Worm (Caenorhabditis elegans): ENCODE data around the gene des-2.

Gene des-2

DNA sequence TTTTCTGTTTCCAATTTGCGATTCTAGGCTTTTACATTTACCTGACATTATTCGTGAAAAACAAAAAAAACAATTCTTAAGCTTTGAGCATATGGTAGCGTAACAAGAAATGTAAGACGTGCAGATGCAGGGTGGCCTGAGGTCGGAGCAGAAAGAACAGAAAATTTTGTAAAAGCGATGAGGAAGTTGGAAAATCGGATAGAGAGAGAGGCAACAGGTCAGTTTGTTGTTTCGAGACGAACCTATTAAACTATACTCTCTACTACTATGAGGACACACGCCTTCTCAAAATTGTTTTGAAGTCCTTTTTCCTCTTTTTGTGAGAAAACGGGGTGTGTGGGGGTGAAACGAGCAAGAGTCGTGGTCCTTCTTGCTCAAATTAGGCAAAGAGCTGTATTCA lies at the start of gene des-2:
Gene des-2, minus strand, starts transcription at position 101 of the 400 bp plus-strand sequence.
- TF ChIP-seq W03F9.2 (tag; optimal IDR thresholded peaks at IDR 0.05) (no peak), him-1 (tag; optimal IDR thresholded peaks at IDR 0.05) (no peak), dao-5 (tag; optimal IDR thresholded peaks at IDR 0.05) (no peak)

DNA sequence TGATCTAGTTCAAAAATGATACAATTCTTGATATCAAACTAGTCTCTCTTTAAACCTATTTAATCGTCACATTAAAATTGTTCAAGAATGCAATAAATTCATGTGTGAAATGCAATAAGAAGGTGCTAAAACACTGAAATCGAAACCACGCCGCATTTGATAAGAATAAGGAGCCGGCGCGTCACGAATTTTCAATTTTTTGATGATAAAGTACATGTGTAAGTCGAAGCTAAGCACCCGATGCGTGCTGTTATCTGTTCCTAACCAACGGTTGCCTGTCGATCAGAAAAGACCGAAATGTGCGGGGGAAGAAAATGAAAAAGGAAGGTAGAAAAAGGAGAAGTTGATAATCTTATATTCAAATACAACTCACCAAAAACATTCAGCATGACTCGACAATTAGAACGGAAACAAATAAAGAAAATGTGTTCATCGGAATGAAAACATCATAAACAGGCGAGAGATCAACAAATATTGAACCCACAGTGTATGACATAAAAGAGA lies 48.8 kb upstream of the des-2 start, which contains the start of gene aat-6:
Gene aat-6, minus strand, starts transcription at position 454 of the 504 bp plus-strand sequence.
- no peak for TF ChIP-seq dao-5 (tag; optimal IDR thresholded peaks at IDR 0.05)
- no peak for TF ChIP-seq him-1 (tag; optimal IDR thresholded peaks at IDR 0.05)
- no peak for TF ChIP-seq W03F9.2 (tag; optimal IDR thresholded peaks at IDR 0.05)

DNA sequence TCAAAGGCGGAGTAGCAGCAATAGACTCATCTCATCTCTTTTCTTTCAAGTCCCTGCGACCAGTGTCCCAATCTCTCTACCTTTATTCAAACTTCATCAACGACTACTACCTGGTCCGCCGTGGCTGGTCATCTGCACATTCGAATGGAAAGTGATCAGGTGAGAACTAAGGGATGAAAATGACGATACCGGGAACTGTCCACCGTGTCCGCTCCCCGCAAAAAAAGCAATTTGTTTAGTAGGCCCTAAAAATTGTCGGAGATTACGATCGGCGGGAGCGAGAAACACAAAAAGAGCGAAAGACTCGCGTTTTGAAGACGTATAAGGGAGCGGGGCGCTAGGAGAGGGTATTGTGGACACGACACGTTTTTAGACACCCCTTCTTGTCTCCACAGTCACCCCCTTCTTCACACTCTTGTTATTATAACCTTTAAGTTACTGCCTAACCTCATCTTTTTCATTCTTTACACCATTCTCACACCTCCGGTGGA lies 41.5 kb upstream of the des-2 start, which contains the start of gene zipt-16:
Gene zipt-16, plus strand, starts transcription at position 51 of the 491 bp plus-strand sequence.
- TF ChIP-seq dao-5 (tag; optimal IDR thresholded peaks at IDR 0.05): no peak
- TF ChIP-seq him-1 (tag; optimal IDR thresholded peaks at IDR 0.05): no peak
- no peak for TF ChIP-seq W03F9.2 (tag; optimal IDR thresholded peaks at IDR 0.05)

DNA sequence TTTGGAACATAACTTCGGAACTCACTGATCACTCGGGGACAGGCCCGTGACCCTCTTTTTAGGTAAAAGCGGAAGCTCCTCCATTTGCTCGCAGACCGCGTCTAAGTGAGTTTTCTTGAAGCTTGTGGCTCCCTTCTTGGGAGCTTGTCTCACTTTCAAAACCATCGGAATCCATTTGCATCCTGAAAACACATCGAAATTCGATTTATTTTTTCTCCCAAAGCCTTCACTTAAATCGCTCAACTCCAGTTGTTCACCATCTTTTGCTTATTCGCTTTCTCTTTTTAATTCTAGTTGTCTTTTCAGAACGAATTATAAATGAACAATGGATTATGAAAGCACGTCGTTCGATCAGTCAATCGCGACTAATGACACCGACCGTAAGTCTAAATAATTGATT lies 37.8 kb upstream of the des-2 start, which contains the start of gene T11F9.1:
Gene T11F9.1, plus strand, starts transcription at position 301 of the 400 bp plus-strand sequence.
- TF ChIP-seq dao-5 (tag; optimal IDR thresholded peaks at IDR 0.05): no peak
- TF ChIP-seq W03F9.2 (tag; optimal IDR thresholded peaks at IDR 0.05): no peak
- no peak for TF ChIP-seq him-1 (tag; optimal IDR thresholded peaks at IDR 0.05)

DNA sequence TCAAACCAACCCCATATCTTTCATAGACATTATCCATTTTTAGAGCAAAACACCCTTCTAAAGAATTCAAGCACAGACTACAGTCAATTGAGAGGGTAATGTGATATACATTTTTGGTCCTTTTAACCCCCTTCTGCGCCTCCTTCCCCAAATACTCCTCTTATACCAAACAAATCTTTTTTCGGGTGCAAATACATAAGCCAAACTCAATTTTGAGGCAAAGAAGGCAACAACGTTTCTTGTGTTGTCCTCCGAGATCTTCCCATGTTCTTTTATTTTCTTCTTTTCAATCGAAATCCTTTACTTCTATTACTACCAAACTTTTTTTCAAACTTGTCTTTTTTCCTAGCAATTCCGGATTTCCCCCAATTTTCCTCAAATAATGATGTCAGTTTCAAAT lies 33.4 kb upstream of the des-2 start:
- TF ChIP-seq him-1 (tag; optimal IDR thresholded peaks at IDR 0.05): no peak
- no peak for TF ChIP-seq W03F9.2 (tag; optimal IDR thresholded peaks at IDR 0.05)
- no peak for TF ChIP-seq dao-5 (tag; optimal IDR thresholded peaks at IDR 0.05)

DNA sequence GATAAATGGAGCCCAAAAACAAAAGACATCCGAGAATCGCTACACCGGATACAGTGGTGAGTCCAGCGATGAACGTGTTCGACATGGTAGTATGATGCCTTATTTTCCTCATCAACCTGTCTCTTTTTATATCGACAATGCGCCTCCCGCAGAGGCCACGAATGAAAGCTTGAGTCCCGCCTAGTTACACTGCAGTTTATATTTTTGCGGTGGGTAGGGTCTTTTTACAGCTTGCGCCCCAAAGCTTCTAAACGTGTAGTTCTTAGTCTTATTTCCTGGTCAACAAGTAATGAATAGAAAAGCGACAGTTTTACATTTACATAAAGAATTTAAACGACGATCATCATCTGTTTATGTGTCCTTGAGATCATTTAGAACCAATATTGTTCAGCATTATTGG lies 28.8 kb upstream of the des-2 start, which contains the start of gene col-156:
Gene col-156, minus strand, starts transcription at position 101 of the 400 bp plus-strand sequence.
- TF ChIP-seq him-1 (tag; optimal IDR thresholded peaks at IDR 0.05) (no peak), dao-5 (tag; optimal IDR thresholded peaks at IDR 0.05) (no peak), W03F9.2 (tag; optimal IDR thresholded peaks at IDR 0.05) (no peak)

DNA sequence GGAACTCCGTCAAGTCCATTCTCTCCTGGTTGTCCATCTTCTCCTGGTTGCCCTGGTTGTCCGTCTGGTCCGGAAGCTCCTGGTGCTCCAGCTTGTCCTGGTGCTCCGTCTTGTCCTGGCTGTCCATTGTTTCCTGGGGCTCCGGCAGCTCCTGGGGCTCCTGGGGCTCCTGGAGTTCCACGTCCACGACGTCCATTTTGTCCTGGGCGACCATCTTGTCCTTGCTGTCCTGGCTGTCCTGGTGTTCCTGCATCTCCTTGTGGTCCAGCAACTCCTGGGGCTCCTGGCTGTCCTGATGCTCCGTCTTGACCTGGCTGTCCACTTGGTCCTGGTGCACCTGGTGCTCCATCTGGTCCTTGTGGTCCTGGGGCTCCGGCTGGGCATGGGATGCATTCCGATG lies 27.9 kb upstream of the des-2 start:
- TF ChIP-seq W03F9.2 (tag; optimal IDR thresholded peaks at IDR 0.05): no peak
- TF ChIP-seq him-1 (tag; optimal IDR thresholded peaks at IDR 0.05): no peak
- no peak for TF ChIP-seq dao-5 (tag; optimal IDR thresholded peaks at IDR 0.05)

DNA sequence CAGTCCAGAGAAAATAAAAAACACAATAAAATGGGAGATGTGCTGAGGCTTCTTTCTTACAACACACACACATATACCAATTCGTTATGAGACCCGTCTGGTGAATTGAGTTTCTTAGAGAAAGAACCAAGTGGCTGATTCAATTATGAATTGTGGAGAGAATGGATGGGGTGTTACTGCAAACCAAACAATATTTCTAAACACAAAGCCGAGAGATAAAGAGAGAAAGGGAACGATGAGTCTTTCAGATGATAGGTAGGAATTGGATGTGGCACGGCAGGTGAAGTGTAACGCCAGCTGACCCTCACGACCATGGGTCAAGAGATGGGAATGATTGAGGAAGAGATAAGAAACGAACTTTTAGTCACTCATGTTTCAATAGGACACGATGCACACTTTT lies 24.8 kb upstream of the des-2 start, which contains the start of gene mig-17:
Gene mig-17, plus strand, starts transcription at position 389 of the 400 bp plus-strand sequence.
- TF ChIP-seq him-1 (tag; optimal IDR thresholded peaks at IDR 0.05) (no peak), dao-5 (tag; optimal IDR thresholded peaks at IDR 0.05) (no peak), W03F9.2 (tag; optimal IDR thresholded peaks at IDR 0.05) (no peak)

DNA sequence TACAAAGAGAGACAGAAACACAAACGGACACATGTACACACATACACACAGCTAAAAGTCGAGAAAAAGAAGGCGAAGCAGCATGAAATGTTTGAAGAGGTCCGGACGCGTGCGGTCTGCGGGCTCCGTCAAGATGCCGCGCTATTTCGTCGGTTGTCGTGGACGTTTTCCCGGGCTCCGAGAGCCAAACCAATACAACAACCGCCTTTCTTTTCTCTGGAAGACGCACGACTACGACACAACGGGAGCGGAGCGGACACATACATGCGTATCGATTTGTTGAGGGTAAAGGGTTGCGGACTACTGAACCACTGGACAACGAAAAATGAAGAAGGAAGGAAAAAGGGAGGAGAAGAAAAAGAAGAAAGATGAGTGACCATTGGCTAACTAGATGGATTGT lies 23.9 kb upstream of the des-2 start:
- peak; percentile 35 for TF ChIP-seq him-1 (tag; optimal IDR thresholded peaks at IDR 0.05)
- no peak for TF ChIP-seq dao-5 (tag; optimal IDR thresholded peaks at IDR 0.05)

DNA sequence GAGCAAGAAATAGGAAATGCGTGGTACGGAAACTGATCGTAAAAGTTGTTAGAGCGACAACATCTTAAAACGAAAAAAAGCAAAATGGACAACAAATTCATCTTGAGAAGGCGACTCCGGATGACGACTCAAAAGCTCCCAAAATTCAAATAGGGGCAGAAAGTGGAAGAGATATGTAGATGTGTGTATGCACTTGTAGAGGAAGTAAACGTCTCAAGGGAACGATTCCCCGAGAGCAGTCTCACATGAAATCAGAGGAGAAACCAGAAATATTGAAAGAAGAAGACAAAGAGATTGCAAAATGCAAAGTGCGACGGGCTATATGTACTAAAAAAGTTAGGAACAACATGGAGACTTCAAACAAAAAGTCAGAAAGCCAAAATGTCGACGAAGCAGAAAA lies 22.0 kb upstream of the des-2 start, which contains the start of gene F57B7.2:
Gene F57B7.2, minus strand, starts transcription at position 101 of the 400 bp plus-strand sequence.
- TF ChIP-seq dao-5 (tag; optimal IDR thresholded peaks at IDR 0.05) (no peak), W03F9.2 (tag; optimal IDR thresholded peaks at IDR 0.05) (no peak), him-1 (tag; optimal IDR thresholded peaks at IDR 0.05) (no peak)

DNA sequence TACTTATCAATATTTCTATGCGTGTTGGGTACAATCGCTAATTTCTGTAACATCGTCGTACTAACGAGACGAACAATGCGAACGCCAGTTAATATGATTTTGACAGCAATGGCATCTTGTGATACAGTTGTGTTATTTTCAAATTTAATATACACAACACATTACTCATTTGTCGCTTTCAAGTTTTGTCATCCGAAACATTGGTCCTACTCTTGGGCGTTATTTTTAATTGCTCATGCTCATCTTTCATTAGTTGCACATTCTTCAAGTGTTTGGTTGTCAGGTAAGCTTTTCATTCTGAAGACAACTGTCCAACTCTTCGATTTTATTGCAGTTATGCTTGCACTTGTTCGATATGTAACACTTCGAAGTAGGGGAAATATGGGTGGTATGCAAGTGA lies 17.7 kb upstream of the des-2 start:
- TF ChIP-seq dao-5 (tag; optimal IDR thresholded peaks at IDR 0.05) (no peak), W03F9.2 (tag; optimal IDR thresholded peaks at IDR 0.05) (no peak), him-1 (tag; optimal IDR thresholded peaks at IDR 0.05) (no peak)

DNA sequence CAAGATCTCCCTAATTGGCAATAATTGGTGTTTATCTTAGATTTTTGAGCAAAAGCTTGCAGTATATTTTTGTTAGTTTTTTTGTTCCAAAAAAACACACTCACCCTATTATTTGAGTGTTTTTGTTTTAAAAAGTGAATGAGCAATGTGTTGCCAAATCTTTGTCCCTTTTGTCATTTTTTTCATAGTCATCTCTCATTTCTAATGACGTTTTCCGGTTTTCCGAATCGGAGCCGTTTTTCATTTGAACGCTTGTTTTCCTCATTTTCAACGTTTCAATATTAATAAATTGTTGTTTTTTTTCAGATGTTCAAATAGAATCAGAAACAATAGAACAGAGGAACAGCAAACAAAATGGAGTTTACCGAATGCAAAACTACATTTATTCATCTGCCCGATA lies 17.0 kb upstream of the des-2 start, which contains the start of gene dmsr-1:
Gene dmsr-1, plus strand, starts transcription at position 301 of the 400 bp plus-strand sequence.
- no peak for TF ChIP-seq W03F9.2 (tag; optimal IDR thresholded peaks at IDR 0.05)

DNA sequence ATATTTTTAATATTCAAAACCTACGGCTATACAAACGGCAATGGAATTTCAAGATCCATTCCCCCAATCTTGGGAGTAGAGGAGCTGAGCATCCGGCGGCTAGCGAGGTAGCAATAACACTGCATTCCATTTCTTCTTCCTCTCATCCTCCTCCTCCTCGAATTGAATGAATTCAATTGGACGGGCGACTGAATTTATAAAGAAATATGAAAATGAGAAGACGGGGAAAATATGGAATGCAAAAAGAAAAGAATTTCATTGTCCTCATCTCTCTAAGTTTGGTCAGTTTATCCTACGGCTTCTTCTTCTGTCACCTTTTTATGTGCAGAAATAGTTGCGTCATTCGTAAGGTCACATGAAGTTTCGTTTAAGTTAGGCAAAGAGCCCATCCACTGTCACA lies 14.9 kb upstream of the des-2 start:
- TF ChIP-seq him-1 (tag; optimal IDR thresholded peaks at IDR 0.05) (no peak), dao-5 (tag; optimal IDR thresholded peaks at IDR 0.05) (no peak), W03F9.2 (tag; optimal IDR thresholded peaks at IDR 0.05) (no peak)

DNA sequence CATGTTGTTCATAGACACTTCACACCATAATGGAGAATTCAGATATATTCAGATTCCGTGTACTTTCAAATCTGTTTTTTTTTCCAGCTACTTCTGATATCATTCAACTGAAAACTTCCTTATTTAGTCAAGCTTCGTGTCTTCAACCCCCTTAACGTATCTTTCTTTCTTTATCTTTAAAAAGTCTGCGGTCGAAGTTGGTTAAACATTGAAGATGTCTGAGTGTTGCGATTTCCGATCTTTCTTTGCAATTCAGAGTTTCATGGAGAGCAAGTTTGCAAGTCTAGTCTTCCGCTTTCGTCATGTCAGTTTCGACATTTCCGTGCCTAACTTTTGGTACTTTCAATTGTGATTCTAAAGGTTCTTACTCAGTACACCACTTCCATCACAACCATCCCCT lies 13.7 kb upstream of the des-2 start:
- no peak for TF ChIP-seq W03F9.2 (tag; optimal IDR thresholded peaks at IDR 0.05)
- no peak for TF ChIP-seq dao-5 (tag; optimal IDR thresholded peaks at IDR 0.05)
- TF ChIP-seq him-1 (tag; optimal IDR thresholded peaks at IDR 0.05): no peak

DNA sequence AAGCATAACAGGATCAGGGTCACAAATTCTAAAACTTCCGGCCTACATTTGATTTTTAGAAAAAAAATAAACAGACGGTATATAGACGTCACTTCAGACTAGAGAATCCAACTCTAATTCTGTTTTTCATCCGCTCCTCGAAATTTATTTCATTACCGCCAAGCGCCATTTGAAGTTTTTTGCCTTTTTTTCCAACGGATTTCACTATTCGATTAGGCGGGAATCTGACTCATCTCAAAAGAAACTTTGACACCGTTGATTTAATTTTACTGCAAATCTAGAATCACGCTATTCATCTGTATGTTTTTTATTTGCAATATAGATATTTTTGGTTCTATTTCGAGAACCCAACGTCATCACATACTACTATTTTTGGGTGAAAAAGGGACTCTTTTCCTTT lies 9.3 kb upstream of the des-2 start:
- no peak for TF ChIP-seq him-1 (tag; optimal IDR thresholded peaks at IDR 0.05)
